Fruit fly (Drosophila melanogaster): ENCODE results near the gene CG11664.

DNA sequence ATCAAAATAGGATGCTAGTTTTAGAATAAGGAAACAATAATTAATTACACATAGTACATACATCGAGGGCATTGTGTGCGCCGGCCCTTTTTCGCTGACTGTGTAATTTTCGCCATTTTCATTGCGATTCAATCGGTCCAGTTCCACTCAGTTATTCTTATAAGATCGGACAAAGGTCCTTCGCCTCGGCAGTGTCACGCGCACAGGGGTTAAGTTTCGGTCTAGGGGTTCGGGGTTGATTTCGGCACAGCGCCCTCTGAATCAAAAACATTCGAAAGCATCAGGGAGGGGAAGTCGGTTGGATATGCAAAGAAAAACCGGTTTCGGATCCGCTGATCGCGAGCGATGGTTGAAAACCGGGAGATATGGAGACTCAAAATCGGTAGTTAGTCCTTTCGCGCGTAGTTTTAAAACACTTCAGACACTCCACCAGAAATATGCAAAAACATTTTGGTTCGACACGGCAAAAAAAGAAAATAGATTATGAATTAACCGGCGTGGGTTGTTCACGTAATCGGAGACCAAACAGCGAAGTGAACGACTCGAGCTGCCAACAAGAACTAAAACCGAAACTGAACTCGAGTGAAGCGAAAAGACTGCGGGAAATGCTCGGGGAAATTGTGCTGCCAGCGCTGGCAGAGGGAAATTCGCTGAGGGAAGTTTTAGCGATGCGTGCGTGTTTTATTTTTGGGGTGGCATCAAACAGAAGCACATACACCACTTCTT is 39.4 kb upstream of the CG11664 start:
- TF ChIP-seq pan (optimal IDR thresholded peaks at IDR 0.05) (no peak), Dfd (GFP tag; optimal IDR thresholded peaks at IDR 0.05) (no peak), rgr (GFP tag; optimal IDR thresholded peaks at IDR 0.05) (no peak), psq (GFP tag; optimal IDR thresholded peaks at IDR 0.05) (no peak), CG32264 (GFP tag; optimal IDR thresholded peaks at IDR 0.05) (no peak), Hr78 (GFP tag; optimal IDR thresholded peaks at IDR 0.05) (no peak), dl (GFP tag; optimal IDR thresholded peaks at IDR 0.05; ENCODE audit: insufficient read depth in 1 of 2, partially characterized antibody in 2 of 2) (no peak), GATAd (GFP tag; optimal IDR thresholded peaks at IDR 0.05) (no peak), Myc (optimal IDR thresholded peaks at IDR 0.05) (no peak), jim (GFP tag; optimal IDR thresholded peaks at IDR 0.05) (no peak), lola (GFP tag; optimal IDR thresholded peaks at IDR 0.05) (no peak), h (GFP tag; optimal IDR thresholded peaks at IDR 0.05) (no peak), usp (GFP tag; optimal IDR thresholded peaks at IDR 0.05) (no peak), Mio (GFP tag; optimal IDR thresholded peaks at IDR 0.05) (no peak)

Data from whole organism, wandering third instar larva.